Fruit fly (Drosophila melanogaster): ENCODE measurements around the gene ouib.
A peak's percentile ranks its signal among the peaks of the same experiment; 100 is the strongest.

ouib gene

DNA sequence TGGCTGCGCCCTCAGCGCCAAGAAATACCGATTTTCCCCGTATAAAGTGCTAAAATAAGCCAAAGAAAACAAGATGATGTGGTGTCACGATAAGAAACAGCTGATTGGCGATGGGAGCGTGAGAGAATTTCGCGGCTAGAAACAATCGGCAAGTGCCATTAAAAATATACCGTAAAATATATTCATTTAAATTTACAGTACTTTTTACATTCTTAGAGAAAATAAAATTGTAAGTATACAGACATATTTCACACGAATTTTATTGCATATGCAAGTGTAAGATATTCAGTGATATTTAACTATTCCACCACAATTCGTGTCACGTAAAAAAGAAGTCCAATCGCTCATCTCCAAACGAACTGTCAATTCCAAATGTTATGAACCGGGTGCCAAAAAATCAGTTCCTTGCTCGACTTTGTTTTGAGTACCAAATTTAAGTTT is 48.7 kb upstream of the ouib start, which contains the start of the genes Unc50, CG11755 and CG8043 (continued):
- TF ChIP-seq trh (GFP tag; optimal IDR thresholded peaks at IDR 0.05) = peak; percentile 19
- peak; percentile 96 for TF ChIP-seq CG15514 (GFP tag; optimal IDR thresholded peaks at IDR 0.05)
- no peak for TF ChIP-seq sr (GFP tag; IDR thresholded peaks at IDR 0.05)
- no peak for TF ChIP-seq CG34422 (GFP tag; IDR thresholded peaks at IDR 0.05)
- TF ChIP-seq CG14050 (GFP tag; IDR thresholded peaks at IDR 0.05) = peak; percentile 25; the same call in 1 of the 3 replicates
- TF ChIP-seq CG1024 (GFP tag; IDR thresholded peaks at IDR 0.05) = peak; percentile 34; the same call in 1 of the 2 replicates
- TF ChIP-seq emc (GFP tag; optimal IDR thresholded peaks at IDR 0.05) = peak; percentile 20
- TF ChIP-seq CG6854 (GFP tag; optimal IDR thresholded peaks at IDR 0.05) = no peak
- peak; percentile 52 for TF ChIP-seq kni (GFP tag; optimal IDR thresholded peaks at IDR 0.05)
- TF ChIP-seq CG31388 (GFP tag; optimal IDR thresholded peaks at IDR 0.05) = peak; percentile 30
- TF ChIP-seq CG5245 (GFP tag; optimal IDR thresholded peaks at IDR 0.05) = peak; percentile 45
- TF ChIP-seq sens-2 (GFP tag; IDR thresholded peaks at IDR 0.05) = no peak
- TF ChIP-seq croc (GFP tag; conservative IDR thresholded peaks at IDR 0.05) = peak; percentile 50; the same call in 2 of the 3 replicates
- peak; percentile 69 for TF ChIP-seq HLH54F (GFP tag; optimal IDR thresholded peaks at IDR 0.05)
- peak; percentile 82 for TF ChIP-seq CG8924 (tag; optimal IDR thresholded peaks at IDR 0.05)
- TF ChIP-seq fd64A (GFP tag; optimal IDR thresholded peaks at IDR 0.05) = no peak
- TF ChIP-seq Spps (tag; optimal IDR thresholded peaks at IDR 0.05) = peak; percentile 48
- TF ChIP-seq mam (GFP tag; optimal IDR thresholded peaks at IDR 0.05) = peak; percentile 73
- TF ChIP-seq vnd (GFP tag; IDR thresholded peaks at IDR 0.05; ENCODE audit: partially characterized antibody) = peak; percentile 98
- peak; percentile 95 for TF ChIP-seq zen2 (GFP tag; IDR thresholded peaks at IDR 0.05; ENCODE audit: partially characterized antibody)
- TF ChIP-seq tll (GFP tag; optimal IDR thresholded peaks at IDR 0.05) = peak in 1 of 2 experiments; percentile 80
- peak; percentile 52 for TF ChIP-seq pnt (GFP tag; optimal IDR thresholded peaks at IDR 0.05)
- peak; percentile 77 for TF ChIP-seq CG14014 (GFP tag; IDR thresholded peaks at IDR 0.05)
- peak; percentile 53; the same call in 1 of the 2 replicates for TF ChIP-seq danr (GFP tag; IDR thresholded peaks at IDR 0.05)
- TF ChIP-seq ato (GFP tag; IDR thresholded peaks at IDR 0.05; ENCODE audit: partially characterized antibody) = peak; percentile 74; the same call in 1 of the 2 replicates
- peak; percentile 10 for TF ChIP-seq HmgD (GFP tag; optimal IDR thresholded peaks at IDR 0.05)
- peak; percentile 66 for TF ChIP-seq Dip3 (GFP tag; optimal IDR thresholded peaks at IDR 0.05)
- peak; percentile 69; the same call in 2 of the 3 replicates for TF ChIP-seq H15 (GFP tag; IDR thresholded peaks at IDR 0.05)
- TF ChIP-seq CG17359 (tag; optimal IDR thresholded peaks at IDR 0.05) = peak; percentile 68
- no peak for TF ChIP-seq dan (GFP tag; IDR thresholded peaks at IDR 0.05)
- peak; percentile 89 for TF ChIP-seq CG2120 (GFP tag; optimal IDR thresholded peaks at IDR 0.05)
- TF ChIP-seq CG15269 (tag; optimal IDR thresholded peaks at IDR 0.05) = no peak
- TF ChIP-seq CG12155 (GFP tag; optimal IDR thresholded peaks at IDR 0.05) = peak; percentile 77
- peak; percentile 52; the same call in 1 of the 2 replicates for TF ChIP-seq ttk (GFP tag; IDR thresholded peaks at IDR 0.05)
- TF ChIP-seq Vsx1 (GFP tag; optimal IDR thresholded peaks at IDR 0.05) = no peak
- TF ChIP-seq CG12942 (GFP tag; optimal IDR thresholded peaks at IDR 0.05) = peak; percentile 73
- peak; percentile 73 for TF ChIP-seq gcm (GFP tag; optimal IDR thresholded peaks at IDR 0.05)
- peak; percentile 63 for TF ChIP-seq Fer2 (tag; optimal IDR thresholded peaks at IDR 0.05)
- no peak for TF ChIP-seq CG43689 (GFP tag; IDR thresholded peaks at IDR 0.05)
- no peak for TF ChIP-seq CG8478 (optimal IDR thresholded peaks at IDR 0.05)
- TF ChIP-seq Jarid2 (GFP tag; optimal IDR thresholded peaks at IDR 0.05) = no peak
- peak; percentile 82 for TF ChIP-seq CG2678 (tag; optimal IDR thresholded peaks at IDR 0.05)
- peak; percentile 68 for TF ChIP-seq CG9609 (GFP tag; optimal IDR thresholded peaks at IDR 0.05)
- peak; percentile 35; the same call in 1 of the 2 replicates for TF ChIP-seq Drgx (GFP tag; IDR thresholded peaks at IDR 0.05)
- TF ChIP-seq fd3F (GFP tag; optimal IDR thresholded peaks at IDR 0.05) = peak; percentile 65
- peak; percentile 35 for TF ChIP-seq CG12219 (GFP tag; optimal IDR thresholded peaks at IDR 0.05)
- TF ChIP-seq al (GFP tag; IDR thresholded peaks at IDR 0.05) = peak; percentile 81
- peak; percentile 98 for TF ChIP-seq BEAF-32 (GFP tag; optimal IDR thresholded peaks at IDR 0.05)
- peak; percentile 66 for TF ChIP-seq NFAT (GFP tag; IDR thresholded peaks at IDR 0.05)
- TF ChIP-seq CG12769 (tag; optimal IDR thresholded peaks at IDR 0.05) = no peak
